Fruit fly (Drosophila melanogaster) whole organism, embryonic: Measurements from ENCODE around the gene H2.0.

Experiments used
- B-H2 ChIP-seq: fragments of 200-800 bp; sonication (Bioruptor generic); optimal IDR thresholded peaks from 2 replicates; lab custom pipeline; 2018; ENCODE audit warnings: missing biosample characterization, mild to moderate bottlenecking, missing genetic modification characterization
- Bdp1 ChIP-seq: fragments of 200-800 bp; sonication (Bioruptor generic); optimal IDR thresholded peaks from 3 replicates; lab custom pipeline; 2016; ENCODE audit warnings: missing biosample characterization, missing genetic modification characterization
- CG10366 ChIP-seq: fragments of 200-800 bp; sonication (Bioruptor generic); IDR thresholded peaks from 2 replicates; pipeline ENCODE4 v1.3.6; 2022; ENCODE audit warnings: missing biosample characterization, missing genetic modification characterization
- CG10543 ChIP-seq: fragments of 200-800 bp; sonication (Bioruptor generic); optimal IDR thresholded peaks from 3 replicates; lab custom pipeline; 2017; ENCODE audit warnings: missing biosample characterization, mild to moderate bottlenecking, missing genetic modification characterization, moderate library complexity
- CG11456 ChIP-seq: fragments of 200-800 bp; sonication (Bioruptor generic); IDR thresholded peaks from 3 replicates; pipeline ENCODE4 v1.3.6; 2022; ENCODE audit warnings: missing biosample characterization, missing genetic modification characterization
- CG11695 ChIP-seq: fragments of 200-800 bp; sonication (Bioruptor generic); IDR thresholded peaks from 3 replicates; pipeline ENCODE4 v1.3.6; 2022; ENCODE audit warnings: missing biosample characterization, missing genetic modification characterization
- CG1529 ChIP-seq: fragments of 200-800 bp; sonication (Bioruptor generic); optimal IDR thresholded peaks from 3 replicates; lab custom pipeline; 2018; ENCODE audit warnings: missing biosample characterization, missing genetic modification characterization
- CG17359 ChIP-seq: fragments of 200-800 bp; sonication (Bioruptor generic); optimal IDR thresholded peaks from 3 replicates; lab custom pipeline; 2018; ENCODE audit warnings: missing biosample characterization, mild to moderate bottlenecking, missing genetic modification characterization, moderate library complexity
- CG17568 ChIP-seq: fragments of 200-800 bp; sonication (Bioruptor generic); optimal IDR thresholded peaks from 2 replicates; lab custom pipeline; 2018; ENCODE audit warnings: missing biosample characterization, mild to moderate bottlenecking, missing genetic modification characterization, moderate library complexity
- CG2129 ChIP-seq: fragments of 200-800 bp; sonication (Bioruptor generic); IDR thresholded peaks from 2 replicates; pipeline ENCODE4 v1.3.6; 2022; ENCODE audit warnings: missing biosample characterization, missing genetic modification characterization; ENCODE audit not compliant: partially characterized antibody
- CG31224 ChIP-seq: fragments of 200-800 bp; sonication (Bioruptor generic); IDR thresholded peaks from 2 replicates; pipeline ENCODE4 v1.3.6; 2022; ENCODE audit warnings: missing biosample characterization, missing genetic modification characterization
- CG32772 ChIP-seq: fragments of 200-800 bp; sonication (Bioruptor generic); IDR thresholded peaks from 2 replicates; pipeline ENCODE4 v1.3.6; 2022; ENCODE audit warnings: missing biosample characterization, missing genetic modification characterization
- CG34224 ChIP-seq: fragments of 200-800 bp; sonication (Bioruptor generic); IDR thresholded peaks from 3 replicates; pipeline ENCODE4 v1.3.6; 2022; ENCODE audit warnings: missing biosample characterization, missing genetic modification characterization; ENCODE audit not compliant: partially characterized antibody
- CG3726 ChIP-seq: fragments of 200-800 bp; sonication (Bioruptor generic); IDR thresholded peaks from 3 replicates; pipeline ENCODE4, ENCODE4 v1.3.6; 2022; ENCODE audit warnings: missing biosample characterization, missing genetic modification characterization
- CG4617 ChIP-seq: fragments of 200-800 bp; sonication (Bioruptor generic); optimal IDR thresholded peaks from 3 replicates; lab custom pipeline; 2016; ENCODE audit warnings: missing biosample characterization, missing genetic modification characterization, borderline replicate concordance
- CG4854 ChIP-seq: fragments of 200-800 bp; sonication (Bioruptor generic); optimal IDR thresholded peaks from 2 replicates; lab custom pipeline; 2016; ENCODE audit warnings: missing biosample characterization, missing genetic modification characterization, inconsistent platforms
- CG7928 ChIP-seq: fragments of 200-800 bp; sonication (Bioruptor generic); optimal IDR thresholded peaks from 2 replicates; lab custom pipeline; 2017; ENCODE audit warnings: missing biosample characterization, mild to moderate bottlenecking, missing genetic modification characterization
- CG8281 ChIP-seq: fragments of 200-800 bp; sonication (Bioruptor generic); optimal IDR thresholded peaks from 2 replicates; lab custom pipeline; 2018; ENCODE audit warnings: missing biosample characterization, mild to moderate bottlenecking, missing genetic modification characterization, moderate library complexity
- CG8944 ChIP-seq: fragments of 200-800 bp; sonication (Bioruptor generic); optimal IDR thresholded peaks from 3 replicates; lab custom pipeline; 2016; ENCODE audit warnings: missing biosample characterization, missing genetic modification characterization
- D ChIP-seq, 2 experiments: fragments of 200-800 bp in 1 of 2; fragments of >200 bp in 1 of 2; sonication (Bioruptor generic) in 1 of 2; optimal IDR thresholded peaks; 2 replicates in 1 of 2; 3 replicates in 1 of 2; lab custom pipeline; 2017; ENCODE audit warnings: mild to moderate bottlenecking in 1 of 2, missing biosample characterization in 1 of 2, missing genetic modification characterization in 1 of 2, missing genetic modification reagents in 1 of 2
- D19B ChIP-seq: fragments of 200-800 bp; sonication (Bioruptor generic); optimal IDR thresholded peaks from 2 replicates; lab custom pipeline; 2017; ENCODE audit warnings: missing biosample characterization, mild to moderate bottlenecking, missing genetic modification characterization
- Ets65A ChIP-seq: fragments of 200-800 bp; sonication (Bioruptor generic); peaks from one replicate; lab custom pipeline; 2016; ENCODE audit warnings: missing biosample characterization, missing genetic modification characterization
- Fer2 ChIP-seq: fragments of 200-800 bp; sonication (Bioruptor generic); optimal IDR thresholded peaks from 2 replicates; lab custom pipeline; 2018; ENCODE audit warnings: missing biosample characterization, mild to moderate bottlenecking, missing genetic modification characterization, moderate library complexity
- GATAe ChIP-seq: fragments of 200-800 bp; sonication (Bioruptor generic); conservative IDR thresholded peaks from 2 replicates; pipeline ENCODE4 v1.3.6; 2022; ENCODE audit warnings: missing biosample characterization, missing genetic modification characterization
- Opbp ChIP-seq: fragments of 200-800 bp; sonication (Bioruptor generic); IDR thresholded peaks from 3 replicates; pipeline ENCODE4 v1.3.6; 2022; ENCODE audit warnings: missing biosample characterization, missing genetic modification characterization; ENCODE audit not compliant: partially characterized antibody
- PHDP ChIP-seq: fragments of 200-800 bp; sonication (Bioruptor generic); optimal IDR thresholded peaks from 3 replicates; lab custom pipeline; 2018; ENCODE audit warnings: missing biosample characterization, mild to moderate bottlenecking, missing genetic modification characterization, moderate library complexity
- Poxn ChIP-seq: fragments of 200-800 bp; sonication (Bioruptor generic); IDR thresholded peaks from 2 replicates; pipeline ENCODE4 v1.3.6; 2022; ENCODE audit warnings: missing biosample characterization, missing genetic modification characterization
- Sry-β ChIP-seq: fragments of 200-800 bp; sonication (Bioruptor generic); optimal IDR thresholded peaks from 2 replicates; lab custom pipeline; 2018; ENCODE audit warnings: missing biosample characterization, mild to moderate bottlenecking, missing genetic modification characterization, moderate library complexity
- Trl ChIP-seq, 3 experiments: fragments of >200 bp in 2 of 3; fragments of 200-800 bp in 1 of 3; sonication (Bioruptor generic) in 1 of 3; optimal IDR thresholded peaks; 2 replicates in 1 of 3; 3 replicates in 2 of 3; lab custom pipeline; 2016 to 2017; ENCODE audit warnings: missing biosample characterization in 1 of 3, missing genetic modification characterization in 1 of 3
- ap ChIP-seq: fragments of 200-800 bp; sonication (Bioruptor generic); IDR thresholded peaks from 2 replicates; pipeline ENCODE4 v1.3.6; 2022; ENCODE audit warnings: missing biosample characterization, missing genetic modification characterization
- br ChIP-seq: fragments of >200 bp; optimal IDR thresholded peaks from 2 replicates; lab custom pipeline; 2017
- bsh ChIP-seq, 2 experiments: fragments of 200-800 bp; sonication (Bioruptor generic); optimal IDR thresholded peaks; 2 replicates each; lab custom pipeline; 2017 to 2018; ENCODE audit warnings: mild to moderate bottlenecking in 2 of 2, missing biosample characterization in 2 of 2, missing genetic modification characterization in 2 of 2, moderate library complexity in 1 of 2
- cas ChIP-seq: fragments of 200-800 bp; sonication (Bioruptor generic); IDR thresholded peaks from 2 replicates; pipeline ENCODE4 v1.3.6; 2022; ENCODE audit warnings: missing biosample characterization, missing genetic modification characterization
- crol ChIP-seq: fragments of 200-800 bp; sonication (Bioruptor generic); IDR thresholded peaks from 2 replicates; pipeline ENCODE4 v1.3.6; 2022; ENCODE audit warnings: missing biosample characterization, missing genetic modification characterization
- dan ChIP-seq: fragments of 200-800 bp; sonication (Bioruptor generic); IDR thresholded peaks from 2 replicates; pipeline ENCODE4 v1.3.6; 2022; ENCODE audit warnings: missing biosample characterization, missing genetic modification characterization
- danr ChIP-seq: fragments of 200-800 bp; sonication (Bioruptor generic); IDR thresholded peaks from 2 replicates; pipeline ENCODE4 v1.3.6; 2022; ENCODE audit warnings: missing biosample characterization, missing genetic modification characterization
- en ChIP-seq: fragments of 200-800 bp; sonication (Bioruptor generic); optimal IDR thresholded peaks from 2 replicates; lab custom pipeline; 2016; ENCODE audit warnings: missing biosample characterization, missing genetic modification characterization
- ind ChIP-seq: fragments of 200-800 bp; sonication (Bioruptor generic); optimal IDR thresholded peaks from 3 replicates; lab custom pipeline; 2016; ENCODE audit warnings: missing biosample characterization, missing genetic modification characterization
- nerfin-2 ChIP-seq: fragments of 200-800 bp; sonication (Bioruptor generic); IDR thresholded peaks from 2 replicates; pipeline ENCODE4 v1.3.6; 2022; ENCODE audit warnings: missing biosample characterization, missing genetic modification characterization; ENCODE audit not compliant: partially characterized antibody
- oc ChIP-seq: fragments of 200-800 bp; sonication (Bioruptor generic); optimal IDR thresholded peaks from 2 replicates; lab custom pipeline; 2018; ENCODE audit warnings: missing biosample characterization, mild to moderate bottlenecking, missing genetic modification characterization, moderate library complexity
- pan ChIP-seq, 4 experiments: fragments of >200 bp in 3 of 4; fragments of 200-800 bp in 1 of 4; sonication (Bioruptor generic) in 1 of 4; optimal IDR thresholded peaks in 3 of 4; IDR thresholded peaks in 1 of 4; 2 replicates each; pipeline versions ENCODE4 v1.3.6 to Lab custom; 2017 to 2022; ENCODE audit warnings: missing biosample characterization in 2 of 4, missing genetic modification characterization in 2 of 4, mixed read lengths in 1 of 4
- shn ChIP-seq: fragments of 200-800 bp; sonication (Bioruptor generic); optimal IDR thresholded peaks from 3 replicates; lab custom pipeline; 2016; ENCODE audit warnings: missing biosample characterization, missing genetic modification characterization
- slp2 ChIP-seq: fragments of 200-800 bp; sonication (Bioruptor generic); optimal IDR thresholded peaks from 2 replicates; lab custom pipeline; 2016; ENCODE audit warnings: missing biosample characterization, missing genetic modification characterization
- stwl ChIP-seq: fragments of 200-800 bp; sonication (Bioruptor generic); optimal IDR thresholded peaks from 3 replicates; lab custom pipeline; 2018; ENCODE audit warnings: missing biosample characterization, mild to moderate bottlenecking, missing genetic modification characterization, moderate library complexity
- tgo ChIP-seq: fragments of 200-800 bp; sonication (Bioruptor generic); IDR thresholded peaks from 3 replicates; pipeline ENCODE4 v1.3.6; 2022; ENCODE audit warnings: missing biosample characterization, missing genetic modification characterization
- tna ChIP-seq: fragments of 200-800 bp; sonication (Bioruptor generic); IDR thresholded peaks from 2 replicates; pipeline ENCODE4 v1.3.6; 2022; ENCODE audit warnings: missing biosample characterization, missing genetic modification characterization; ENCODE audit not compliant: partially characterized antibody
- zen ChIP-seq: fragments of 200-800 bp; sonication (Bioruptor generic); optimal IDR thresholded peaks from 3 replicates; lab custom pipeline; 2018; ENCODE audit warnings: missing biosample characterization, mild to moderate bottlenecking, missing genetic modification characterization, moderate library complexity

H2.0 gene

DNA sequence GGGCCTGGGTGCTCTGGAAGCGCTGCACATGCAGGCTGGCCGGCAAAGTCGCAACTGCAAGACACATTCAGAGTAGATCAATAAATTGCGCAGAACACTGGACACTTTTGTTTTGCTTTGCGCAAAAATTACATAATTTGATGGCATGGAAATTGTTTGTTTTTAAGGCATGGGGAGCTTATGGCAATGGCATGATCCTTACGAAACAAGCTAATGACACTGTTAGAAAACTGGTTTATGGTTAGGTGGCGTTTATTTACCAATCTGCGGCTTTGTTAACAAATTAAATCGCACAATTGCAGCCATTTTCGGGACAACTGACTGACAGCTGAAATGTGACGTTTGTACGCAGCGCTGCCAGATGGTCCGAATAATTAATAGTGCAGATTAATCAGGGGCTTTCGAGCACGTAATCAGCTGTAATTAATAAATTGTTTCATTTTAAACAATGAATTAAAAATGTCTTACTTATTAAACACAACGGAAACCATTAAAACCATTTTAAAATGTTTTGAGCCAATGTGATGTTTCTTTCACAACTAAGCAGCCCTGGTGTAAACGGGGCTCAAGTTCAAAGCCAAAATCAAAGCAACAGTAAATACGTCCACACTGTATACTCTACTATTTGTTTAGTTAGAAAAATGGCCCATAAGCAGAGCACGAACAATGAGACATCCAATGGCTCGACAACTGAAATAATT, 43.3 kb upstream of the H2.0 start, which contains the start of the genes ND-51 and CG13994 (continued):
- TF ChIP-seq CG11456 (peak; percentile 86), tgo (peak; percentile 85), GATAe (GFP tag; lab: Robert Waterston, UW) (0 out of 2 replicates have a peak, but pooled peaks have one; percentile 14), Opbp (no peak), pan (optimal IDR thresholded peaks at IDR 0.05; lab: Kevin White, UChicago) (no peak), pan (GFP tag; optimal IDR thresholded peaks at IDR 0.05 in 1 of 2, IDR thresholded peaks at IDR 0.05 in 1 of 2) (peak in 1 of 2 experiments; percentile 85), D19B (GFP tag; lab: Kevin White, UChicago) (peak; percentile 63), CG11695 (GFP tag; lab: Robert Waterston, UW) (peak; percentile 67), cas (GFP tag; lab: Robert Waterston, UW) (peak; percentile 80), CG31224 (GFP tag; lab: Robert Waterston, UW) (peak; percentile 57), Sry-β (GFP tag; lab: Kevin White, UChicago) (peak; percentile 14), CG17568 (GFP tag; lab: Kevin White, UChicago) (no peak), CG1529 (GFP tag; lab: Kevin White, UChicago) (peak; percentile 48), CG7928 (GFP tag; lab: Kevin White, UChicago) (no peak), en (GFP tag; lab: Kevin White, UChicago) (peak; percentile 44), shn (GFP tag; lab: Kevin White, UChicago) (peak; percentile 76), tna (GFP tag; lab: Robert Waterston, UW) (no peak), CG34224 (no peak; the same call in 2 of the 3 replicates), danr (GFP tag; lab: Robert Waterston, UW) (no peak), CG4617 (GFP tag; lab: Kevin White, UChicago) (peak; percentile 73), nerfin-2 (GFP tag; lab: Robert Waterston, UW) (no peak), CG10366 (GFP tag; lab: Robert Waterston, UW) (peak; percentile 77), CG17359 (tag; lab: Kevin White, UChicago) (peak; percentile 82), CG10543 (GFP tag; lab: Kevin White, UChicago) (peak; percentile 88), Trl (optimal IDR thresholded peaks at IDR 0.05; lab: Kevin White, UChicago) (no peak), Trl (GFP tag; optimal IDR thresholded peaks at IDR 0.05; lab: Kevin White, UChicago) (peak; percentile 89), crol (GFP tag; lab: Robert Waterston, UW) (no peak), CG2129 (GFP tag; lab: Robert Waterston, UW) (0 out of 2 replicates have a peak, but pooled peaks have one; percentile 11), oc (peak; percentile 78), CG4854 (peak; percentile 83), slp2 (peak; percentile 67), bsh (GFP tag; optimal IDR thresholded peaks at IDR 0.05; lab: Kevin White, UChicago) (peak; percentile 5 to 82), B-H2 (GFP tag; lab: Kevin White, UChicago) (peak; percentile 91), ind (GFP tag; lab: Kevin White, UChicago) (peak; percentile 84), stwl (tag; lab: Kevin White, UChicago) (peak; percentile 94), D (optimal IDR thresholded peaks at IDR 0.05; lab: Kevin White, UChicago) (no peak), D (GFP tag; optimal IDR thresholded peaks at IDR 0.05; lab: Kevin White, UChicago) (peak; percentile 66), Poxn (GFP tag; lab: Robert Waterston, UW) (0 out of 2 replicates have a peak, but pooled peaks have one; percentile 54), CG8281 (tag; lab: Kevin White, UChicago) (peak; percentile 34), CG32772 (GFP tag; lab: Robert Waterston, UW) (peak; percentile 71), CG3726 (no peak), dan (GFP tag; lab: Robert Waterston, UW) (no peak; the same call in 1 of the 2 replicates), Ets65A (GFP tag; lab: Kevin White, UChicago) (peak; percentile 99), Fer2 (tag; lab: Kevin White, UChicago) (peak; percentile 82), CG8944 (GFP tag; lab: Kevin White, UChicago) (peak; percentile 70), zen (tag; lab: Kevin White, UChicago) (peak; percentile 88), PHDP (tag; lab: Kevin White, UChicago) (peak; percentile 73), br (lab: Kevin White, UChicago) (no peak), Bdp1 (GFP tag; lab: Kevin White, UChicago) (peak; percentile 69), ap (peak; percentile 47; the same call in 1 of the 2 replicates)
